Worm (Caenorhabditis elegans) whole organism, mixed stage, embryonic: ENCODE results near the gene akap-1.

Source experiments
- M03D4.4 ChIP-seq: sonication (generic microtip); optimal IDR thresholded peaks from 2 replicates; lab custom pipeline; 2017; ENCODE audit warnings: mild to moderate bottlenecking, missing genetic modification characterization, missing compliant biosample characterization
- bed-3 ChIP-seq: fragments of 200-800 bp; sonication (Bioruptor generic); optimal IDR thresholded peaks from 3 replicates; lab custom pipeline; 2018; ENCODE audit warnings: mild to moderate bottlenecking, missing genetic modification characterization, moderate library complexity, missing compliant biosample characterization
- blmp-1 ChIP-seq: fragments of 150-350 bp; optimal IDR thresholded peaks from 2 replicates; lab custom pipeline; 2014; ENCODE audit warnings: missing biosample characterization, missing genetic modification characterization
- ceh-43 ChIP-seq: fragments of 200-800 bp; sonication (Bioruptor generic); optimal IDR thresholded peaks from 2 replicates; lab custom pipeline; 2018; ENCODE audit warnings: mild to moderate bottlenecking, missing genetic modification characterization, moderate library complexity, missing compliant biosample characterization
- ceh-83 ChIP-seq: fragments of 200-800 bp; sonication (Bioruptor generic); optimal IDR thresholded peaks from 2 replicates; lab custom pipeline; 2018; ENCODE audit warnings: mild to moderate bottlenecking, missing genetic modification characterization, missing compliant biosample characterization
- ces-1 ChIP-seq: fragments of 150-350 bp; optimal IDR thresholded peaks from 2 replicates; lab custom pipeline; 2014; ENCODE audit warnings: missing biosample characterization, missing genetic modification reagents, missing genetic modification characterization
- cnd-1 ChIP-seq: fragments of 200-800 bp; sonication (Bioruptor generic); optimal IDR thresholded peaks from 2 replicates; lab custom pipeline; 2018; ENCODE audit warnings: mild to moderate bottlenecking, missing genetic modification characterization, missing compliant biosample characterization
- drap-1 ChIP-seq: fragments of 200-800 bp; sonication (Bioruptor generic); optimal IDR thresholded peaks from 3 replicates; lab custom pipeline; 2018; ENCODE audit warnings: mild to moderate bottlenecking, missing genetic modification characterization, missing compliant biosample characterization
- elt-1 ChIP-seq: sonication (generic microtip); optimal IDR thresholded peaks from 2 replicates; lab custom pipeline; 2017; ENCODE audit warnings: missing genetic modification characterization, mild to moderate bottlenecking, missing compliant biosample characterization, antibody characterized with exemption, moderate library complexity, borderline replicate concordance; ENCODE audit not compliant: insufficient read depth
- flh-1 ChIP-seq: fragments of 200-800 bp; sonication (Bioruptor generic); optimal IDR thresholded peaks from 2 replicates; lab custom pipeline; 2018; ENCODE audit warnings: mild to moderate bottlenecking, missing genetic modification characterization, moderate library complexity, missing compliant biosample characterization
- hlh-1 ChIP-seq: fragments of 150-350 bp; optimal IDR thresholded peaks from 2 replicates; lab custom pipeline; 2014; ENCODE audit warnings: missing biosample characterization, missing genetic modification reagents, missing genetic modification characterization
- lin-13 ChIP-seq: fragments of 150-350 bp; optimal IDR thresholded peaks from 2 replicates; lab custom pipeline; 2014; ENCODE audit warnings: missing biosample characterization, missing genetic modification characterization
- lin-32 ChIP-seq: fragments of 200-800 bp; sonication (Bioruptor generic); optimal IDR thresholded peaks from 2 replicates; lab custom pipeline; 2018; ENCODE audit warnings: mild to moderate bottlenecking, missing genetic modification characterization, missing compliant biosample characterization
- lsy-2 ChIP-seq: fragments of 150-350 bp; optimal IDR thresholded peaks from 2 replicates; lab custom pipeline; 2014; ENCODE audit warnings: missing biosample characterization, missing genetic modification characterization
- mab-5 ChIP-seq: fragments of 150-350 bp; optimal IDR thresholded peaks from 2 replicates; lab custom pipeline; 2014; ENCODE audit warnings: missing biosample characterization, missing genetic modification characterization
- mep-1 ChIP-seq: fragments of 150-350 bp; optimal IDR thresholded peaks from 2 replicates; lab custom pipeline; 2017; ENCODE audit warnings: missing biosample characterization, missing genetic modification reagents, missing genetic modification characterization, inconsistent platforms
- mls-2 ChIP-seq: sonication (generic microtip); optimal IDR thresholded peaks from 2 replicates; lab custom pipeline; 2016; ENCODE audit warnings: mild to moderate bottlenecking, missing genetic modification characterization, moderate library complexity, missing compliant biosample characterization
- nhr-12 ChIP-seq: fragments of 150-350 bp; optimal IDR thresholded peaks from 2 replicates; lab custom pipeline; 2014; ENCODE audit warnings: missing biosample characterization, missing genetic modification characterization
- nhr-2 ChIP-seq: fragments of 150-350 bp; optimal IDR thresholded peaks from 2 replicates; lab custom pipeline; 2014; ENCODE audit warnings: missing biosample characterization, missing genetic modification characterization
- nhr-237 ChIP-seq: fragments of 150-350 bp; optimal IDR thresholded peaks from 2 replicates; lab custom pipeline; 2014; ENCODE audit warnings: missing biosample characterization, missing genetic modification characterization
- nhr-28 ChIP-seq: fragments of 150-350 bp; optimal IDR thresholded peaks from 2 replicates; lab custom pipeline; 2014; ENCODE audit warnings: missing biosample characterization, missing genetic modification characterization
- sem-2 ChIP-seq: fragments of 200-800 bp; sonication (Bioruptor generic); optimal IDR thresholded peaks from 2 replicates; lab custom pipeline; 2018; ENCODE audit warnings: mild to moderate bottlenecking, missing genetic modification characterization, missing compliant biosample characterization
- tbx-8 ChIP-seq: fragments of 200-800 bp; sonication (Bioruptor generic); optimal IDR thresholded peaks from 2 replicates; lab custom pipeline; 2018; ENCODE audit warnings: mild to moderate bottlenecking, missing genetic modification characterization, moderate library complexity, missing compliant biosample characterization
- unc-120 ChIP-seq: sonication (generic microtip); optimal IDR thresholded peaks from 2 replicates; lab custom pipeline; 2017; ENCODE audit warnings: missing genetic modification characterization, missing compliant biosample characterization; ENCODE audit not compliant: poor library complexity, severe bottlenecking
- unc-39 ChIP-seq: fragments of 150-350 bp; optimal IDR thresholded peaks from 2 replicates; lab custom pipeline; 2014; ENCODE audit warnings: missing biosample characterization, missing genetic modification characterization
- unc-62 ChIP-seq: fragments of 150-350 bp; optimal IDR thresholded peaks from 2 replicates; lab custom pipeline; 2014; ENCODE audit warnings: missing biosample characterization, missing genetic modification reagents, missing genetic modification characterization
- zip-8 ChIP-seq: fragments of 150-350 bp; optimal IDR thresholded peaks from 2 replicates; lab custom pipeline; 2014; ENCODE audit warnings: missing biosample characterization, missing genetic modification characterization
- ztf-11 ChIP-seq: fragments of 150-350 bp; optimal IDR thresholded peaks from 2 replicates; lab custom pipeline; 2014; ENCODE audit warnings: missing biosample characterization, missing genetic modification characterization

akap-1 gene

DNA sequence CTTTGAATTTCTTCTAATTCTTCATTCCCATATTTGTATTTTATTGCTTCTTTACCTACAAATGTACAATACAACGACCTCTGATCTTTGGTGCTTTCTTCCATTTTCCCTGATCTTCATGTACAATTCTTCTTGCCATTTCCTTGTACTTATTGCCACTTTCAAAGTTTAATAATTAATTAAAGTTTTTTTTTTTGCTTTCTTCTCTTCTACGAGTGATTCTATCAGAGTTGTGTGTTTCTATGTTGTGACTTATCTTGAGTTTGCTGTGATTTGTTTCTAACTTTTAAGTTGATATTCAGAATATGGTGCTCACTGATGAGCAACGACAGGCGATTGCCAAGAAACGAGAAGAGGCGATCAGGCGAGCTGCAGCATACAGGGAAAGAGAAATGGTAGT is 37.5 kb downstream of the akap-1 start, which contains the start of gene smrc-1:
smrc-1 (plus strand) TSS at position 301 of the 400 bp plus-strand sequence.
- no peak for TF ChIP-seq nhr-237 (tag; lab: Kevin White, UChicago)

DNA sequence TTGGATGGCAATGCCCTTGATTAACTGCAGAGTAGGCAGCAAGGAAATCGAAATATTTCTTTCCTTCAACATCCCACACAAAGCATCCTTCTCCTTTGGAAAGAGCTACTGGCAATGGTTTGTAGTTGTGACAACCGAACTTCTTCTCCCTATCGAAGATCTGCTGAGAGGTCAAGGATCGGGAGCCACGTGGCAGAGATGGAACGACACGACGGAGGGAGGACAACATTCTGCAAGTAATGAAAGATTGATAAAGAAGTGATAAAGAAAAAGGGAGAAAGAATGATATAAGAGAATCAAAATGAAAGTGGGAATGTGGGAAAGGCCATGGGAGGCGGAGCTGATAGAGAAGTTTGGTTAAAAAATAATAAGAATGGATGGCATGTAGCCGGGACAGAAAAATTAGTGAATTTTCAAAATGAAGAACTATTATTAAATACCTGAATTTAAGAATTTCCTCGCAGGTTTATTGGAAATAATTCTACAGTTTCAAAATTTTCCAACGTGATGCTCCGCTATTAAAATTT is 42.6 kb downstream of the akap-1 start, which contains the start of gene oatr-1:
oatr-1 (minus strand) TSS at position 477 of the 527 bp plus-strand sequence.
- no peak for TF ChIP-seq drap-1
- no peak for TF ChIP-seq lin-13 (tag; lab: Kevin White, UChicago)
- TF ChIP-seq tbx-8 (GFP tag; lab: Kevin White, UChicago) = no peak
- TF ChIP-seq nhr-12 (tag; lab: Kevin White, UChicago) = no peak
- TF ChIP-seq lin-32 (GFP tag; lab: Kevin White, UChicago) = no peak
- no peak for TF ChIP-seq mep-1 (tag; lab: Kevin White, UChicago)
- no peak for TF ChIP-seq nhr-2 (tag; lab: Kevin White, UChicago)
- TF ChIP-seq hlh-1 (tag; lab: Kevin White, UChicago) = no peak
- no peak for TF ChIP-seq unc-62 (GFP tag; lab: Kevin White, UChicago)

DNA sequence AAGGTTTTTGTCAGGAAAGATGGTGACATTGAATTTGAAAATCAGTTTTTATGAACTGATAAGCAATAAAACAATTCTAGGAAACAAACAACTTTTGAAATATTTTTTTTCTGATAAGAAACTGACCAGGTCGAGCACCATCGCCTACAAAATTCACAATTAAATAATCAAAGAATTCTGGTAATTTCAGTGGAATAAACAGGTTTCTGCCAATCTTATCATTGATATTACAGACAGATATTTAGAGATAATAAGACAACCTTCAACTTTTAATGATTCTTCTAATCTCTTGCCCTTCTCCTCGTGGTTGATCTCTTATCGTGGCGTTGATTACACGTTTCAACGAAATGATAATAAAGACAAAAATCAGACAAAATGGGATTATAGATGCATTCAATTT is 43.2 kb downstream of the akap-1 start:
- TF ChIP-seq mls-2 (tag; lab: Kevin White, UChicago) (no peak), elt-1 (tag; lab: Kevin White, UChicago) (peak; percentile 7)
- TF ChIP-seq, all 35 proteins: peak for 1

DNA sequence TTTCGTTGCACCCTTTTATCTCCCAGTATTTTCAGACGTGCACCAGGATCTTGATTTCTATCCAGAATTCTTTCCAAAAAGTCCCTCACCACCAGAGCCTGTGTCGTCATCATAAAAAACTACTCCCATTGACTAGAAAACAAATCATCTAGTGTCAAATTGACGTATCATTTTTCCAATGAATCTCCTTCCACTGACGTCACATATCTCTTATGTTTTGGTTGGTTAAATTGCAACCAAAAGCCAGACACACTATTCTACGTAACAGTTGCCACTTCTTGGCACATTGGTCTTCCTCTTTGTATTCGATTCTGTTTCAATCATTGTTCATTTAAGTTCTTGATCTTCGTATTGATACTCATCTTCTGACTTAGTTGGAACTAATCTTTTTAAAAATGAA is 44.9 kb downstream of the akap-1 start:
- peak; percentile 59 for TF ChIP-seq hlh-1 (tag; lab: Kevin White, UChicago)
- no peak for TF ChIP-seq unc-39
- peak; percentile 24 for TF ChIP-seq unc-62 (GFP tag; lab: Kevin White, UChicago)

DNA sequence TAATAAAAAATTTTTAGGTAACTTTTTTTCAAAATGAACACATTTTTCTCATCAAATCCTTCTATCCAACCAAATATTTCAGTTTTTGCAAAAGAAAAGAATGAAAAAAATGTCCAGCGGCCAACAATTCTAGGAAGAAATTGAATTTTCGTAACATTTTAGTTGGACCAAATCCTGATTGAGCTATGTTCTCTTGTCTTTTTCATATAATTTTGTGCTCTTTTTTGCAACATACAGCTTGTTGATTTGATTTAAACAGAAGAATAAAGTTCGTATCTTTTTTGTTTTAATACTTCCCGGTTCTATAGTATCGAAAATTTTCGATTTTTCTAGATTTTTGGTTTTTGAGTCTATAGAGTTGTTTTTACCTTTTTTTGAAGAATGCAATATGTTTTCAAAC is 46.2 kb downstream of the akap-1 start:
- peak; percentile 57 for TF ChIP-seq ces-1
- TF ChIP-seq lin-32 (GFP tag; lab: Kevin White, UChicago) = no peak

DNA sequence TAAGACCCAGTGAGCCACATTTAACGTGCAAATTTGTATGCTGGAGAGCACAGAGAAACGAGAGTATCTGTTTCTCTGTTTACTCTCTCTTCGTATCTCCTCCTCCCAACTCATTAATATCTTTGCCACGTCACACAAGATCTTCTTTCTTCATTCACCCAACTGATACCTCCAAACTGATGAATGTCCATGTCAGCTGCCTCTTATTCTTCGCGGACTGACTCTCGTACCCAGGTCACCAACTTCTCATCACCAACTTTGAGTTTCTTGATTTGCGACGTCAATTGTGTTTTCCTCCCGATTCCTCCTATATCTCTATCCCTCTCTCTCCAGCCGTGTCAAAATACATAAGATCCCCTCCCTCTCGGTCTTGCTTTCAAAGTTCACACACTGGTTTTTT is 49.2 kb downstream of the akap-1 start:
- TF ChIP-seq blmp-1 (no peak), unc-62 (GFP tag; lab: Kevin White, UChicago) (peak; percentile 89), unc-120 (tag; lab: Kevin White, UChicago) (peak; percentile 69), mls-2 (tag; lab: Kevin White, UChicago) (no peak), tbx-8 (GFP tag; lab: Kevin White, UChicago) (no peak), mab-5 (tag; lab: Kevin White, UChicago) (peak; percentile 48), elt-1 (tag; lab: Kevin White, UChicago) (no peak), M03D4.4 (tag; lab: Kevin White, UChicago) (no peak), nhr-28 (tag; lab: Kevin White, UChicago) (no peak), ceh-83 (GFP tag; lab: Kevin White, UChicago) (no peak), ceh-43 (GFP tag; lab: Kevin White, UChicago) (no peak), ztf-11 (no peak), cnd-1 (tag; lab: Kevin White, UChicago) (no peak), hlh-1 (tag; lab: Kevin White, UChicago) (peak; percentile 99), bed-3 (GFP tag; lab: Kevin White, UChicago) (no peak), nhr-237 (tag; lab: Kevin White, UChicago) (no peak)

DNA sequence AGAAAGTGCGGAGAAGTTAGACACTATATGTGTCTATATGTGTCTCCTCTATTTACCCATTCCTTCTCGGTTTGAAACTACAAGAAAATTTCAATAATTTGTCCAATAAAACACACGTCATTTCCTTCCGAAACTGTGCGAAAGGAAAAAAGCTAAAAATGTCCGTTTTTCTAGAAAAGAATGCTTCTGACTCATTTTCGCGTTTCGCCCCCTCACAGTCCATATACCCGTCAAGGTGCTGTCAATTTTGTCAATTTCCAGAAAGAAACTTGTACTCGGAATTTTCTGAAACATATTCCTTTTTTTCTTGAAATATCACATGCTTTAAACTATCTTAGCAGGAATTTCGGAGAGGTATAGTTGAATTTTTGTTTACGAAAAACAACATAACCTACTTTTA is 49.6 kb downstream of the akap-1 start:
- TF ChIP-seq unc-39 (no peak), bed-3 (GFP tag; lab: Kevin White, UChicago) (no peak), hlh-1 (tag; lab: Kevin White, UChicago) (no peak), drap-1 (no peak), sem-2 (GFP tag; lab: Kevin White, UChicago) (no peak), nhr-237 (tag; lab: Kevin White, UChicago) (no peak), zip-8 (tag; lab: Kevin White, UChicago) (no peak), lsy-2 (no peak), ceh-83 (GFP tag; lab: Kevin White, UChicago) (no peak), M03D4.4 (tag; lab: Kevin White, UChicago) (no peak), lin-32 (GFP tag; lab: Kevin White, UChicago) (no peak), flh-1 (GFP tag; lab: Kevin White, UChicago) (no peak), ztf-11 (no peak), nhr-2 (tag; lab: Kevin White, UChicago) (no peak), unc-62 (GFP tag; lab: Kevin White, UChicago) (no peak)
